Fruit fly (Drosophila melanogaster) whole organism, wandering third instar larva: ENCODE measurements around the gene mRpL12.

Source experiments
- Abd-B ChIP-seq: fragments of >200 bp; optimal IDR thresholded peaks from 2 replicates; lab custom pipeline; 2017; ENCODE audit warnings: missing biosample characterization, missing genetic modification characterization
- CG32264 ChIP-seq: fragments of 200-800 bp; sonication (Bioruptor generic); optimal IDR thresholded peaks from 2 replicates; lab custom pipeline; 2016; ENCODE audit warnings: missing biosample characterization, missing genetic modification characterization
- Dfd ChIP-seq: fragments of >200 bp; optimal IDR thresholded peaks from 2 replicates; lab custom pipeline; 2017; ENCODE audit warnings: missing biosample characterization, missing genetic modification characterization
- Dif ChIP-seq: fragments of 200-275, 200-300 bp; sonication (Bioruptor generic); optimal IDR thresholded peaks from 2 replicates; lab custom pipeline; 2018; ENCODE audit warnings: missing biosample characterization, missing genetic modification characterization; ENCODE audit not compliant: partially characterized antibody
- GATAd ChIP-seq: sonication (Bioruptor generic); optimal IDR thresholded peaks from 2 replicates; lab custom pipeline; 2016; ENCODE audit warnings: missing biosample characterization, missing genetic modification characterization
- HLH106 ChIP-seq: fragments of 200-800 bp; optimal IDR thresholded peaks from 3 replicates; lab custom pipeline; 2019; ENCODE audit warnings: missing biosample characterization, mild to moderate bottlenecking, missing genetic modification characterization, moderate library complexity
- Hnf4 ChIP-seq: fragments of 200-800 bp; sonication (Bioruptor generic); optimal IDR thresholded peaks from 2 replicates; lab custom pipeline; 2016; ENCODE audit warnings: missing biosample characterization, mild to moderate bottlenecking, missing genetic modification characterization
- Hr78 ChIP-seq: fragments of >200 bp; optimal IDR thresholded peaks from 2 replicates; lab custom pipeline; 2017; ENCODE audit warnings: missing biosample characterization, missing genetic modification characterization
- Hr83 ChIP-seq: fragments of 200-300 bp; sonication (Bioruptor generic); optimal IDR thresholded peaks from 2 replicates; lab custom pipeline; 2016; ENCODE audit warnings: missing biosample characterization, mild to moderate bottlenecking, missing genetic modification characterization, moderate library complexity; ENCODE audit not compliant: poor library complexity, severe bottlenecking
- Jra ChIP-seq: sonication (Bioruptor generic); optimal IDR thresholded peaks from 2 replicates; lab custom pipeline; 2016; ENCODE audit warnings: missing biosample characterization, missing genetic modification characterization
- Mio ChIP-seq: sonication (Bioruptor generic); optimal IDR thresholded peaks from 2 replicates; lab custom pipeline; 2016; ENCODE audit warnings: missing biosample characterization, missing genetic modification characterization
- Myc ChIP-seq: fragments of >200 bp; optimal IDR thresholded peaks from 2 replicates; lab custom pipeline; 2017
- N ChIP-seq: fragments of >200 bp; optimal IDR thresholded peaks from 2 replicates; lab custom pipeline; 2018; ENCODE audit warnings: missing biosample characterization, missing external identifiers, missing genetic modification characterization
- OdsH ChIP-seq: fragments of 200-800 bp; sonication (Bioruptor generic); optimal IDR thresholded peaks from 2 replicates; lab custom pipeline; 2016; ENCODE audit warnings: missing biosample characterization, mild to moderate bottlenecking, missing genetic modification characterization
- Rel ChIP-seq, 2 experiments: fragments of 200-800 bp; sonication (Bioruptor generic) in 1 of 2; optimal IDR thresholded peaks; 2 replicates in 1 of 2; 3 replicates in 1 of 2; lab custom pipeline; 2016 to 2019; ENCODE audit warnings: mild to moderate bottlenecking in 2 of 2, missing biosample characterization in 2 of 2, missing genetic modification characterization in 2 of 2, moderate library complexity in 1 of 2
- Sp1 ChIP-seq: fragments of 200-800 bp; sonication (Bioruptor generic); optimal IDR thresholded peaks from 3 replicates; lab custom pipeline; 2019; ENCODE audit warnings: missing biosample characterization, mild to moderate bottlenecking, missing genetic modification characterization, moderate library complexity
- Vsx2 ChIP-seq: fragments of 200-300, 225-300 bp; sonication (Bioruptor generic); optimal IDR thresholded peaks from 2 replicates; lab custom pipeline; 2018; ENCODE audit warnings: missing biosample characterization, missing genetic modification characterization; ENCODE audit not compliant: partially characterized antibody
- br ChIP-seq: fragments of 200-800 bp; sonication (Bioruptor generic); optimal IDR thresholded peaks from 2 replicates; lab custom pipeline; 2016; ENCODE audit warnings: missing biosample characterization, missing genetic modification characterization
- brk ChIP-seq: fragments of 200-800 bp; sonication (Bioruptor generic); optimal IDR thresholded peaks from 2 replicates; lab custom pipeline; 2016; ENCODE audit warnings: missing biosample characterization, mild to moderate bottlenecking, missing genetic modification characterization
- dl ChIP-seq, 2 experiments: fragments of 175-275, 200-275 bp in 1 of 2; fragments of 200-275 bp in 1 of 2; sonication (Bioruptor generic); optimal IDR thresholded peaks; lab custom pipeline; 2018; ENCODE audit warnings: mild to moderate bottlenecking in 2 of 2, missing biosample characterization in 2 of 2, missing genetic modification characterization in 2 of 2, moderate library complexity in 2 of 2; ENCODE audit not compliant: partially characterized antibody in 2 of 2, insufficient read depth in 1 of 2
- dmrt93B ChIP-seq: fragments of 200-800 bp; sonication (Bioruptor generic); optimal IDR thresholded peaks from 2 replicates; lab custom pipeline; 2018; ENCODE audit warnings: missing biosample characterization, mild to moderate bottlenecking, missing genetic modification characterization
- ey ChIP-seq: fragments of 200-800 bp; sonication (Bioruptor generic); optimal IDR thresholded peaks from 2 replicates; lab custom pipeline; 2016; ENCODE audit warnings: missing biosample characterization, missing genetic modification characterization
- fru ChIP-seq: fragments of 200-800 bp; sonication (Bioruptor generic); optimal IDR thresholded peaks from 3 replicates; lab custom pipeline; 2016; ENCODE audit warnings: missing biosample characterization, mild to moderate bottlenecking, missing genetic modification characterization
- jim ChIP-seq: fragments of 175-275, 200-325 bp; sonication (Bioruptor generic); optimal IDR thresholded peaks from 2 replicates; lab custom pipeline; 2016; ENCODE audit warnings: missing biosample characterization, mild to moderate bottlenecking, missing genetic modification characterization
- lola ChIP-seq: fragments of >200 bp; optimal IDR thresholded peaks from 2 replicates; lab custom pipeline; 2017; ENCODE audit warnings: missing biosample characterization, missing genetic modification characterization
- pan ChIP-seq: fragments of >200 bp; optimal IDR thresholded peaks from 2 replicates; lab custom pipeline; 2017
- psq ChIP-seq: fragments of 200-800 bp; sonication (Bioruptor generic); optimal IDR thresholded peaks from 3 replicates; lab custom pipeline; 2017; ENCODE audit warnings: missing biosample characterization, mild to moderate bottlenecking, missing genetic modification characterization, moderate library complexity
- rgr ChIP-seq: fragments of 200-800 bp; sonication (Bioruptor generic); optimal IDR thresholded peaks from 3 replicates; lab custom pipeline; 2016; ENCODE audit warnings: missing biosample characterization, mild to moderate bottlenecking, missing genetic modification characterization
- sage ChIP-seq: fragments of 200-800 bp; sonication (Bioruptor generic); optimal IDR thresholded peaks from 2 replicates; lab custom pipeline; 2016; ENCODE audit warnings: missing biosample characterization, mild to moderate bottlenecking, missing genetic modification characterization
- sv ChIP-seq: fragments of 200-800 bp; sonication (Bioruptor generic); optimal IDR thresholded peaks from 3 replicates; lab custom pipeline; 2016; ENCODE audit warnings: missing biosample characterization, missing genetic modification characterization
- tai ChIP-seq: sonication (Bioruptor generic); optimal IDR thresholded peaks from 2 replicates; lab custom pipeline; 2016; ENCODE audit warnings: missing biosample characterization, missing genetic modification characterization
- usp ChIP-seq: fragments of >200 bp; optimal IDR thresholded peaks from 2 replicates; lab custom pipeline; 2017; ENCODE audit warnings: missing biosample characterization, missing genetic modification characterization
- woc ChIP-seq: sonication (Bioruptor generic); optimal IDR thresholded peaks from 2 replicates; lab custom pipeline; 2016; ENCODE audit warnings: missing biosample characterization, mild to moderate bottlenecking, missing genetic modification characterization

The mRpL12 gene

dm6 chr3L:8985848-8986320 lies 29.3 kb downstream of the mRpL12 start, which contains the start of gene Galk:
Gene Galk (minus strand): TSS chr3L:8986091.
- TF ChIP-seq Mio (GFP tag; lab: Kevin White, UChicago): no peak
- no peak for TF ChIP-seq Hr78 (GFP tag; lab: Kevin White, UChicago)
- TF ChIP-seq fru: peak; percentile 3
- no peak for TF ChIP-seq Vsx2 (GFP tag; lab: Kevin White, UChicago)
- no peak for TF ChIP-seq Dfd (GFP tag; lab: Kevin White, UChicago)
- TF ChIP-seq OdsH: peak; percentile 32
- TF ChIP-seq ey (GFP tag; lab: Kevin White, UChicago): no peak
- TF ChIP-seq GATAd: no peak
- no peak for TF ChIP-seq rgr
- no peak for TF ChIP-seq psq (GFP tag; lab: Kevin White, UChicago)
- TF ChIP-seq brk (GFP tag; lab: Kevin White, UChicago): no peak
- TF ChIP-seq dmrt93B (GFP tag; lab: Kevin White, UChicago): no peak
- TF ChIP-seq sv: no peak
- peak; percentile 25 for TF ChIP-seq Sp1 (GFP tag; lab: Kevin White, UChicago)
- TF ChIP-seq HLH106 (tag; lab: Kevin White, UChicago): no peak
- TF ChIP-seq Rel (GFP tag; optimal IDR thresholded peaks at IDR 0.05; lab: Kevin White, UChicago): no peak
- TF ChIP-seq Rel (tag; optimal IDR thresholded peaks at IDR 0.05; lab: Kevin White, UChicago): no peak
- peak; percentile 18 for TF ChIP-seq Dif (GFP tag; lab: Kevin White, UChicago)
- TF ChIP-seq Hr83 (GFP tag; lab: Kevin White, UChicago): peak; percentile 41

- TF ChIP-seq Rel (GFP tag; optimal IDR thresholded peaks at IDR 0.05; lab: Kevin White, UChicago) (no peak), Rel (tag; optimal IDR thresholded peaks at IDR 0.05; lab: Kevin White, UChicago) (peak; percentile 43), Hr83 (GFP tag; lab: Kevin White, UChicago) (no peak), Dif (GFP tag; lab: Kevin White, UChicago) (no peak), usp (no peak), Abd-B (no peak), br (no peak), CG32264 (GFP tag; lab: Kevin White, UChicago) (no peak), sv (no peak), Vsx2 (GFP tag; lab: Kevin White, UChicago) (peak; percentile 40), dl (GFP tag; optimal IDR thresholded peaks at IDR 0.05; lab: Kevin White, UChicago; ENCODE audit: insufficient read depth in 1 of 2, partially characterized antibody in 2 of 2) (no peak), N (GFP tag; lab: Kevin White, UChicago) (no peak), rgr (no peak), tai (GFP tag; lab: Kevin White, UChicago) (no peak), GATAd (no peak), Dfd (GFP tag; lab: Kevin White, UChicago) (no peak)
These were observed 30.0 kb downstream of the mRpL12 start, which contains the start of gene CG5068 for dm6 chr3L:8986582-8986981. Gene CG5068 (plus strand): TSS chr3L:8986710.

DNA sequence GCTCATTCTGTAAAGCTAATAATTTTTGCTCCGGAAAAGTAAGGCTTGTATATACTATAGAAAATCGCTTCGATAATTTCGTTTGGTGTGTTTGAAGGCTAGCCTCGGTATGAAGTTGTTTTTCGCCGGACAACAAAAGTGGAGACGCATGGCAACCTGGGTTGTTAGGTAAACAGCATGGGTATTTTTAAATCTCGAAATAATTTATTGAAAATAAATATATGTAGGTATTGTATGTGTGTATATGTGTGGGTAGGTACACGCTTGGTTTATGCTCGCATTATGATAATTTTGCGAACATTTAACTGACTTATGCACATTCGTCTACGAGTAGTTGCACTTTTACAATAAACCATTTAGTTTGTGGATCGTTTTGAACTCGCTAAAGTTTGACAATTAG lies 33.5 kb downstream of the mRpL12 start, which contains the start of gene CG5280:
TSS of gene CG5280 (minus strand) at position 101 of the 400 bp plus-strand sequence.
- no peak for TF ChIP-seq sage (GFP tag; lab: Kevin White, UChicago)
- no peak for TF ChIP-seq Rel (GFP tag; optimal IDR thresholded peaks at IDR 0.05; lab: Kevin White, UChicago)
- TF ChIP-seq Rel (tag; optimal IDR thresholded peaks at IDR 0.05; lab: Kevin White, UChicago): no peak
- TF ChIP-seq lola (GFP tag; lab: Kevin White, UChicago): no peak
- no peak for TF ChIP-seq Mio (GFP tag; lab: Kevin White, UChicago)
- no peak for TF ChIP-seq ey (GFP tag; lab: Kevin White, UChicago)
- no peak for TF ChIP-seq jim (GFP tag; lab: Kevin White, UChicago)
- TF ChIP-seq Hnf4 (GFP tag; lab: Kevin White, UChicago): no peak
- no peak for TF ChIP-seq N (GFP tag; lab: Kevin White, UChicago)
- no peak for TF ChIP-seq pan (lab: Kevin White, UChicago)
- TF ChIP-seq Myc (lab: Kevin White, UChicago): no peak
- TF ChIP-seq Abd-B: no peak
- TF ChIP-seq woc (GFP tag; lab: Kevin White, UChicago): no peak
- no peak for TF ChIP-seq br
- no peak for TF ChIP-seq Jra
- TF ChIP-seq OdsH: no peak
- TF ChIP-seq dl (GFP tag; optimal IDR thresholded peaks at IDR 0.05; lab: Kevin White, UChicago; ENCODE audit: insufficient read depth in 1 of 2, partially characterized antibody in 2 of 2): no peak
- TF ChIP-seq Dfd (GFP tag; lab: Kevin White, UChicago): no peak
